Worm (Caenorhabditis elegans) whole organism, L4 larva: Measurements from ENCODE around the gene pir-1.

Experiments used
- F37D6.2 ChIP-seq: sonication (generic microtip); optimal IDR thresholded peaks from 2 replicates; lab custom pipeline; 2016; ENCODE audit warnings: mild to moderate bottlenecking, missing genetic modification characterization, missing compliant biosample characterization
- R02D3.7 ChIP-seq: fragments of 150-350 bp; sonication (generic microtip); optimal IDR thresholded peaks from 3 replicates; lab custom pipeline; 2014; ENCODE audit warnings: missing biosample characterization, missing genetic modification characterization
- T20F7.1 ChIP-seq: fragments of 200-800 bp; sonication (Bioruptor generic); optimal IDR thresholded peaks from 2 replicates; lab custom pipeline; 2018; ENCODE audit warnings: mild to moderate bottlenecking, missing genetic modification characterization, missing compliant biosample characterization
- T26A8.4 ChIP-seq: fragments of 200-800 bp; sonication (Bioruptor generic); IDR thresholded peaks from 2 replicates; pipeline ENCODE4 v1.3.6; 2022; ENCODE audit warnings: missing genetic modification characterization, missing compliant biosample characterization
- Y105C5A.15 ChIP-seq: fragments of 200-800 bp; sonication (Bioruptor generic); IDR thresholded peaks from 2 replicates; pipeline ENCODE4 v1.3.6; 2022; ENCODE audit warnings: missing genetic modification characterization, missing compliant biosample characterization
- Y48G9A.11 ChIP-seq: fragments of 200-800 bp; sonication (Bioruptor generic); IDR thresholded peaks from 2 replicates; pipeline ENCODE4 v1.3.6; 2022; ENCODE audit warnings: missing genetic modification reagents, missing genetic modification characterization, missing compliant biosample characterization
- ZK337.2 ChIP-seq: fragments of 200-800 bp; sonication (Bioruptor generic); IDR thresholded peaks from 2 replicates; pipeline ENCODE4 v1.3.6; 2022; ENCODE audit warnings: missing genetic modification reagents, missing genetic modification characterization, missing compliant biosample characterization
- ZK546.5 ChIP-seq, 2 experiments: sonication (generic microtip); optimal IDR thresholded peaks; 2 replicates each; lab custom pipeline; 2017; ENCODE audit warnings: missing biosample characterization in 2 of 2, missing genetic modification characterization in 2 of 2
- aha-1 ChIP-seq: fragments of 150-350 bp; peaks from one replicate; lab custom pipeline; 2014; ENCODE audit warnings: missing biosample characterization, missing genetic modification characterization
- ama-1 ChIP-seq: fragments of 150-350 bp; optimal IDR thresholded peaks from 2 replicates; lab custom pipeline; 2014; ENCODE audit warnings: inconsistent platforms, mixed read lengths
- ceh-20 ChIP-seq: fragments of 200-800 bp; sonication (Bioruptor generic); IDR thresholded peaks from 2 replicates; pipeline ENCODE4 v1.3.6; 2022; ENCODE audit warnings: missing genetic modification reagents, missing genetic modification characterization, missing compliant biosample characterization
- ceh-62 ChIP-seq: sonication (generic microtip); optimal IDR thresholded peaks from 2 replicates; lab custom pipeline; 2017; ENCODE audit warnings: missing biosample characterization, missing genetic modification characterization
- ceh-82 ChIP-seq: sonication (generic microtip); optimal IDR thresholded peaks from 2 replicates; lab custom pipeline; 2017; ENCODE audit warnings: missing biosample characterization, missing genetic modification characterization
- cey-2 ChIP-seq: sonication (generic microtip); optimal IDR thresholded peaks from 3 replicates; lab custom pipeline; 2017; ENCODE audit warnings: missing genetic modification characterization, mild to moderate bottlenecking, missing compliant biosample characterization, antibody characterized with exemption, borderline replicate concordance; ENCODE audit not compliant: insufficient read depth
- daf-12 ChIP-seq: fragments of 150-350 bp; optimal IDR thresholded peaks from 2 replicates; lab custom pipeline; 2014; ENCODE audit warnings: missing biosample characterization, missing genetic modification reagents, missing genetic modification characterization
- daf-16 ChIP-seq, 3 experiments: sonication (generic microtip); optimal IDR thresholded peaks; 2 replicates each; lab custom pipeline; 2016 to 2017; ENCODE audit warnings: missing genetic modification characterization in 3 of 3, missing genetic modification reagents in 3 of 3, mild to moderate bottlenecking in 2 of 3, missing compliant biosample characterization in 2 of 3, missing biosample characterization in 1 of 3, moderate library complexity in 1 of 3
- dmd-6 ChIP-seq: fragments of 200-800 bp; sonication (Bioruptor generic); IDR thresholded peaks from 2 replicates; pipeline ENCODE4 v1.3.6; 2022; ENCODE audit warnings: missing genetic modification reagents, missing genetic modification characterization, missing compliant biosample characterization
- dmd-9 ChIP-seq: fragments of 200-800 bp; sonication (Bioruptor generic); IDR thresholded peaks from 2 replicates; pipeline ENCODE4 v1.3.6; 2022; ENCODE audit warnings: missing genetic modification reagents, missing genetic modification characterization, missing compliant biosample characterization
- dpl-1 ChIP-seq: fragments of 150-350 bp; optimal IDR thresholded peaks from 2 replicates; lab custom pipeline; 2014; ENCODE audit warnings: missing biosample characterization, missing genetic modification reagents, missing genetic modification characterization
- egl-43 ChIP-seq: fragments of 200-800 bp; sonication (Bioruptor generic); IDR thresholded peaks from 2 replicates; pipeline ENCODE4 v1.3.6; 2022; ENCODE audit warnings: missing genetic modification reagents, missing genetic modification characterization, missing compliant biosample characterization
- hif-1 ChIP-seq, 2 experiments: sonication (generic microtip); optimal IDR thresholded peaks; 2 replicates each; lab custom pipeline; 2016 to 2017; ENCODE audit warnings: missing compliant biosample characterization in 2 of 2, missing genetic modification characterization in 2 of 2, missing genetic modification reagents in 2 of 2, missing genotype in 2 of 2, mild to moderate bottlenecking in 1 of 2
- hlh-11 ChIP-seq: fragments of 200-800 bp; sonication (Bioruptor generic); optimal IDR thresholded peaks from 2 replicates; lab custom pipeline; 2018; ENCODE audit warnings: mild to moderate bottlenecking, missing genetic modification characterization, missing compliant biosample characterization
- hlh-30 ChIP-seq: sonication (generic microtip); optimal IDR thresholded peaks from 2 replicates; lab custom pipeline; 2017; ENCODE audit warnings: antibody characterized with exemption, mild to moderate bottlenecking, missing genetic modification characterization, missing compliant biosample characterization; ENCODE audit not compliant: insufficient read depth
- hmg-1.1 ChIP-seq: fragments of 200-800 bp; sonication (Bioruptor generic); IDR thresholded peaks from 2 replicates; pipeline ENCODE4 v1.3.6; 2022; ENCODE audit warnings: missing genetic modification reagents, missing genetic modification characterization, missing compliant biosample characterization
- lim-7 ChIP-seq: fragments of 200-800 bp; sonication (Bioruptor generic); IDR thresholded peaks from 2 replicates; pipeline ENCODE4 v1.3.6; 2022; ENCODE audit warnings: missing genetic modification characterization, missing compliant biosample characterization
- lin-13 ChIP-seq: fragments of 150-350 bp; optimal IDR thresholded peaks from 2 replicates; lab custom pipeline; 2014; ENCODE audit warnings: missing biosample characterization, missing genetic modification reagents, missing genetic modification characterization
- lin-38 ChIP-seq: fragments of 200-800 bp; sonication (Bioruptor generic); IDR thresholded peaks from 2 replicates; pipeline ENCODE4 v1.3.6; 2022; ENCODE audit warnings: missing genetic modification reagents, missing genetic modification characterization, missing compliant biosample characterization
- lir-3 ChIP-seq: sonication (generic microtip); optimal IDR thresholded peaks from 2 replicates; lab custom pipeline; 2016; ENCODE audit warnings: mild to moderate bottlenecking, missing genetic modification characterization, missing compliant biosample characterization
- mep-1 ChIP-seq: fragments of 150-350 bp; sonication (generic microtip); optimal IDR thresholded peaks from 3 replicates; lab custom pipeline; 2014; ENCODE audit warnings: missing biosample characterization, missing genetic modification characterization
- nhr-11 ChIP-seq: fragments of 150-350 bp; optimal IDR thresholded peaks from 2 replicates; lab custom pipeline; 2014; ENCODE audit warnings: missing biosample characterization, missing genetic modification characterization
- nhr-111 ChIP-seq: fragments of 200-800 bp; sonication (Bioruptor generic); optimal IDR thresholded peaks from 2 replicates; lab custom pipeline; 2018; ENCODE audit warnings: mild to moderate bottlenecking, missing genetic modification characterization, missing compliant biosample characterization
- nhr-25 ChIP-seq: sonication (generic microtip); optimal IDR thresholded peaks from 2 replicates; lab custom pipeline; 2017; ENCODE audit warnings: missing genetic modification characterization, mild to moderate bottlenecking, missing compliant biosample characterization, antibody characterized with exemption, moderate library complexity, borderline replicate concordance; ENCODE audit not compliant: insufficient read depth
- nhr-28 ChIP-seq: fragments of 150-350 bp; optimal IDR thresholded peaks from 2 replicates; lab custom pipeline; 2014; ENCODE audit warnings: missing biosample characterization, missing genetic modification characterization
- nhr-6 ChIP-seq: fragments of 150-350 bp; optimal IDR thresholded peaks from 2 replicates; lab custom pipeline; 2014; ENCODE audit warnings: missing biosample characterization, missing genetic modification characterization
- nhr-77 ChIP-seq: fragments of 150-350 bp; optimal IDR thresholded peaks from 2 replicates; lab custom pipeline; 2014; ENCODE audit warnings: missing biosample characterization, missing genetic modification characterization
- pha-4 ChIP-seq, 2 experiments: fragments of 150-350 bp in 1 of 2; fragments of 200-800 bp in 1 of 2; sonication (Bioruptor generic) in 1 of 2; IDR thresholded peaks in 1 of 2; optimal IDR thresholded peaks in 1 of 2; 2 replicates each; pipeline versions ENCODE4 v1.3.6 to Lab custom; 2014 to 2022; ENCODE audit warnings: missing genetic modification characterization in 2 of 2, missing genetic modification reagents in 2 of 2, missing biosample characterization in 1 of 2, missing compliant biosample characterization in 1 of 2
- pqm-1 ChIP-seq: sonication (generic microtip); optimal IDR thresholded peaks from 2 replicates; lab custom pipeline; 2017; ENCODE audit warnings: missing biosample characterization, missing genetic modification characterization
- rbr-2 ChIP-seq: sonication (generic microtip); optimal IDR thresholded peaks from 2 replicates; lab custom pipeline; 2016; ENCODE audit warnings: missing genotype, missing genetic modification characterization, missing compliant biosample characterization
- sdz-12 ChIP-seq: fragments of 200-800 bp; sonication (Bioruptor generic); optimal IDR thresholded peaks from 2 replicates; lab custom pipeline; 2018; ENCODE audit warnings: mild to moderate bottlenecking, missing genetic modification characterization, missing compliant biosample characterization
- set-16 ChIP-seq: fragments of 200-800 bp; sonication (Bioruptor generic); IDR thresholded peaks from 2 replicates; pipeline ENCODE4 v1.3.6; 2022; ENCODE audit warnings: missing genetic modification reagents, missing genetic modification characterization, missing compliant biosample characterization
- skn-1 ChIP-seq: fragments of 150-350 bp; optimal IDR thresholded peaks from 2 replicates; lab custom pipeline; 2014; ENCODE audit warnings: missing biosample characterization, missing genetic modification characterization
- spr-1 ChIP-seq: sonication (generic microtip); optimal IDR thresholded peaks from 2 replicates; lab custom pipeline; 2016; ENCODE audit warnings: mild to moderate bottlenecking, missing genetic modification characterization, missing compliant biosample characterization
- spr-3 ChIP-seq: fragments of 200-800 bp; sonication (Bioruptor generic); optimal IDR thresholded peaks from 2 replicates; lab custom pipeline; 2018; ENCODE audit warnings: mild to moderate bottlenecking, missing genetic modification characterization, missing compliant biosample characterization
- tra-1 ChIP-seq: fragments of 200-800 bp; sonication (Bioruptor generic); IDR thresholded peaks from 2 replicates; pipeline ENCODE4 v1.3.6; 2022; ENCODE audit warnings: missing genetic modification reagents, missing genetic modification characterization, missing compliant biosample characterization
- zag-1 ChIP-seq: fragments of 150-350 bp; optimal IDR thresholded peaks from 2 replicates; lab custom pipeline; 2014; ENCODE audit warnings: missing biosample characterization, missing genetic modification characterization
- zip-11 ChIP-seq: fragments of 200-800 bp; sonication (Bioruptor generic); IDR thresholded peaks from 2 replicates; pipeline ENCODE4 v1.3.6; 2022; ENCODE audit warnings: missing genetic modification characterization, missing compliant biosample characterization

The pir-1 gene

ce11 chrII:9157125-9157524 is 20.0 kb upstream of the pir-1 start (continued):
- no peak for TF ChIP-seq Y48G9A.11 (GFP tag; lab: Robert Waterston, UW)
- TF ChIP-seq mep-1 (tag; lab: Kevin White, UChicago) = peak; percentile 6
- TF ChIP-seq nhr-25 = no peak
- TF ChIP-seq, all 104 proteins: peak for 14

- peak; percentile 95 for TF ChIP-seq aha-1 (tag; lab: Kevin White, UChicago)
- TF ChIP-seq dmd-6 = peak; percentile 39
- peak; percentile 4 to 65 for TF ChIP-seq hif-1 (tag; optimal IDR thresholded peaks at IDR 0.05; lab: Kevin White, UChicago)
- no peak for TF ChIP-seq lin-38 (GFP tag; lab: Robert Waterston, UW)
- no peak for TF ChIP-seq daf-12
- TF ChIP-seq, all 104 proteins: peak for 3
Observed at ce11 chrII:9158029-9158428, 19.1 kb upstream of the pir-1 start, which contains the start of gene oac-54. Gene oac-54, plus strand, starts transcription at chrII:9158111.

- TF ChIP-seq mep-1 (tag; lab: Kevin White, UChicago) (no peak), T26A8.4 (no peak), rbr-2 (no peak), nhr-111 (no peak), pqm-1 (tag; lab: Kevin White, UChicago) (no peak), ZK337.2 (GFP tag; lab: Robert Waterston, UW) (no peak), ceh-20 (no peak), hlh-30 (peak; percentile 75), dmd-6 (peak; percentile 89), tra-1 (GFP tag; lab: Robert Waterston, UW) (peak; percentile 54; the same call in 1 of the 2 replicates), nhr-11 (tag; lab: Kevin White, UChicago) (no peak), daf-16 (GFP tag; optimal IDR thresholded peaks at IDR 0.05; lab: Kevin White, UChicago) (no peak), daf-16 (tag; optimal IDR thresholded peaks at IDR 0.05; lab: Kevin White, UChicago) (peak; percentile 43), nhr-6 (tag; lab: Kevin White, UChicago) (peak; percentile 15), ceh-62 (tag; lab: Kevin White, UChicago) (no peak), cey-2 (tag; lab: Kevin White, UChicago) (peak; percentile 20), ceh-82 (tag; lab: Kevin White, UChicago) (no peak), hlh-11 (tag; lab: Kevin White, UChicago) (peak; percentile 81), ama-1 (no peak), skn-1 (tag; lab: Kevin White, UChicago) (no peak), sdz-12 (no peak), Y105C5A.15 (GFP tag; lab: Robert Waterston, UW) (no peak), R02D3.7 (no peak), nhr-77 (tag; lab: Kevin White, UChicago) (no peak), egl-43 (GFP tag; lab: Robert Waterston, UW) (no peak), ZK546.5 (tag; optimal IDR thresholded peaks at IDR 0.05; lab: Kevin White, UChicago) (no peak), spr-1 (tag; lab: Kevin White, UChicago) (no peak), lin-13 (GFP tag; lab: Kevin White, UChicago) (no peak), spr-3 (no peak), F37D6.2 (tag; lab: Kevin White, UChicago) (no peak), pha-4 (GFP tag; IDR thresholded peaks at IDR 0.05; lab: Robert Waterston, UW) (no peak), pha-4 (tag; optimal IDR thresholded peaks at IDR 0.05; lab: Kevin White, UChicago) (no peak), hmg-1.1 (no peak), nhr-28 (tag; lab: Kevin White, UChicago) (peak; percentile 84), T20F7.1 (GFP tag; lab: Kevin White, UChicago) (no peak), set-16 (GFP tag; lab: Robert Waterston, UW) (no peak), lim-7 (GFP tag; lab: Robert Waterston, UW) (no peak), lir-3 (tag; lab: Kevin White, UChicago) (no peak), dpl-1 (no peak), dmd-9 (GFP tag; lab: Robert Waterston, UW) (no peak), zip-11 (GFP tag; lab: Robert Waterston, UW) (no peak), lin-38 (GFP tag; lab: Robert Waterston, UW) (no peak), aha-1 (tag; lab: Kevin White, UChicago) (peak; percentile 100), zag-1 (no peak)
Observed at ce11 chrII:9160197-9160806, 16.8 kb upstream of the pir-1 start.
